Fruit fly (Drosophila melanogaster) whole organism, prepupa: ENCODE data around the gene Nopp140.

ENCODE experiments used
- Blimp-1 ChIP-seq: fragments of 200-800 bp; sonication (Bioruptor generic); optimal IDR thresholded peaks from 3 replicates; lab custom pipeline; 2017; ENCODE audit warnings: missing biosample characterization, missing genetic modification characterization, mild to moderate bottlenecking, moderate library complexity, missing genetic modification reagents
- CG11294 ChIP-seq: fragments of 200-800 bp; sonication (Bioruptor generic); IDR thresholded peaks from 2 replicates; pipeline ENCODE4 v1.3.6; 2022; ENCODE audit warnings: missing biosample characterization, missing genetic modification characterization
- CG11902 ChIP-seq: fragments of 200-800 bp; sonication (Bioruptor generic); optimal IDR thresholded peaks from 3 replicates; lab custom pipeline; 2016; ENCODE audit warnings: missing biosample characterization, missing genetic modification characterization
- CG15336 ChIP-seq: fragments of 200-800 bp; sonication (Bioruptor generic); IDR thresholded peaks from 2 replicates; pipeline ENCODE4 v1.3.6; 2022; ENCODE audit warnings: missing biosample characterization, missing genetic modification characterization
- CG1621 ChIP-seq: fragments of 200-800 bp; sonication (Bioruptor generic); optimal IDR thresholded peaks from 3 replicates; lab custom pipeline; 2018; ENCODE audit warnings: missing biosample characterization, mild to moderate bottlenecking, missing genetic modification characterization
- CG16779 ChIP-seq: fragments of 200-800 bp; sonication (Bioruptor generic); optimal IDR thresholded peaks from 3 replicates; lab custom pipeline; 2017; ENCODE audit warnings: missing biosample characterization, mild to moderate bottlenecking, missing genetic modification characterization
- CG3032 ChIP-seq: fragments of 200-800 bp; optimal IDR thresholded peaks from 2 replicates; lab custom pipeline; 2019; ENCODE audit warnings: missing biosample characterization, mild to moderate bottlenecking, missing genetic modification characterization, moderate library complexity
- CG31627 ChIP-seq: fragments of 200-800 bp; sonication (Bioruptor generic); optimal IDR thresholded peaks from 3 replicates; lab custom pipeline; 2016; ENCODE audit warnings: missing biosample characterization, missing genetic modification characterization
- CG34406 ChIP-seq: fragments of 200-800 bp; sonication (Bioruptor generic); optimal IDR thresholded peaks from 3 replicates; lab custom pipeline; 2016; ENCODE audit warnings: missing biosample characterization, missing genetic modification characterization
- CG3919 ChIP-seq: fragments of 200-800 bp; sonication (Bioruptor generic); optimal IDR thresholded peaks from 3 replicates; lab custom pipeline; 2016; ENCODE audit warnings: missing biosample characterization, missing genetic modification characterization
- CG6163 ChIP-seq: fragments of 200-800 bp; sonication (Bioruptor generic); IDR thresholded peaks from 3 replicates; pipeline ENCODE4 v1.3.6; 2022; ENCODE audit warnings: missing biosample characterization, missing genetic modification characterization
- CG6276 ChIP-seq: fragments of 200-800 bp; sonication (Bioruptor generic); optimal IDR thresholded peaks from 2 replicates; lab custom pipeline; 2017; ENCODE audit warnings: missing biosample characterization, mild to moderate bottlenecking, missing genetic modification characterization
- CG6792 ChIP-seq: fragments of 200-800 bp; sonication (Bioruptor generic); optimal IDR thresholded peaks from 3 replicates; lab custom pipeline; 2016; ENCODE audit warnings: missing biosample characterization, missing genetic modification characterization
- CG6808 ChIP-seq: fragments of 200-800 bp; sonication (Bioruptor generic); optimal IDR thresholded peaks from 3 replicates; lab custom pipeline; 2017; ENCODE audit warnings: missing biosample characterization, missing genetic modification characterization, mild to moderate bottlenecking, moderate library complexity, missing genetic modification reagents
- CG6854 ChIP-seq: fragments of 200-800 bp; sonication (Bioruptor generic); optimal IDR thresholded peaks from 2 replicates; lab custom pipeline; 2017; ENCODE audit warnings: missing biosample characterization, mild to moderate bottlenecking, missing genetic modification characterization
- CG7368 ChIP-seq: fragments of 200-800 bp; sonication (Bioruptor generic); optimal IDR thresholded peaks from 3 replicates; lab custom pipeline; 2016; ENCODE audit warnings: missing biosample characterization, missing genetic modification characterization
- CG8632 ChIP-seq: fragments of 200-800 bp; sonication (Bioruptor generic); optimal IDR thresholded peaks from 3 replicates; lab custom pipeline; 2016; ENCODE audit warnings: missing biosample characterization, missing genetic modification characterization
- CG9139 ChIP-seq: fragments of 200-800 bp; sonication (Bioruptor generic); optimal IDR thresholded peaks from 3 replicates; lab custom pipeline; 2017; ENCODE audit warnings: missing biosample characterization, mild to moderate bottlenecking, missing genetic modification characterization
- Eip75B ChIP-seq: fragments of 200-800 bp; sonication (Bioruptor generic); optimal IDR thresholded peaks from 3 replicates; lab custom pipeline; 2016; ENCODE audit warnings: missing biosample characterization, missing genetic modification characterization
- Eip78C ChIP-seq: fragments of 200-800 bp; sonication (Bioruptor generic); peaks from one replicate; lab custom pipeline; 2016; ENCODE audit warnings: missing biosample characterization, missing genetic modification characterization
- Eip93F ChIP-seq: fragments of 200-800 bp; sonication (Bioruptor generic); optimal IDR thresholded peaks from 2 replicates; lab custom pipeline; 2016; ENCODE audit warnings: missing biosample characterization, mild to moderate bottlenecking, missing genetic modification characterization
- Ets21C ChIP-seq: fragments of 200-800 bp; sonication (Bioruptor generic); optimal IDR thresholded peaks from 3 replicates; lab custom pipeline; 2016; ENCODE audit warnings: missing biosample characterization, missing genetic modification characterization
- Gug ChIP-seq: fragments of 200-800 bp; sonication (Bioruptor generic); IDR thresholded peaks from 2 replicates; pipeline ENCODE4 v1.3.6; 2022; ENCODE audit warnings: missing biosample characterization, missing genetic modification characterization
- Hr39 ChIP-seq: fragments of 200-800 bp; sonication (Bioruptor generic); optimal IDR thresholded peaks from 2 replicates; lab custom pipeline; 2016; ENCODE audit warnings: missing biosample characterization, missing genetic modification characterization
- Hr4 ChIP-seq: fragments of 200-800 bp; sonication (Bioruptor generic); optimal IDR thresholded peaks from 3 replicates; lab custom pipeline; 2016; ENCODE audit warnings: missing biosample characterization, missing genetic modification characterization
- Lpt ChIP-seq: fragments of 200-800 bp; sonication (Bioruptor generic); optimal IDR thresholded peaks from 3 replicates; lab custom pipeline; 2016; ENCODE audit warnings: missing biosample characterization, missing genetic modification characterization
- Met ChIP-seq: fragments of 200-800 bp; sonication (Bioruptor generic); optimal IDR thresholded peaks from 3 replicates; lab custom pipeline; 2016; ENCODE audit warnings: missing biosample characterization, missing genetic modification characterization
- Sox14 ChIP-seq: fragments of 200-800 bp; sonication (Bioruptor generic); optimal IDR thresholded peaks from 3 replicates; lab custom pipeline; 2016; ENCODE audit warnings: missing biosample characterization, missing genetic modification characterization
- acj6 ChIP-seq: fragments of 200-800 bp; sonication (Bioruptor generic); optimal IDR thresholded peaks from 3 replicates; lab custom pipeline; 2016; ENCODE audit warnings: missing biosample characterization, missing genetic modification characterization
- cyc ChIP-seq: fragments of 200-800 bp; sonication (Bioruptor generic); optimal IDR thresholded peaks from 3 replicates; lab custom pipeline; 2016; ENCODE audit warnings: missing biosample characterization, missing genetic modification characterization
- dsx ChIP-seq: fragments of 200-800 bp; optimal IDR thresholded peaks from 3 replicates; lab custom pipeline; 2019; ENCODE audit warnings: missing biosample characterization, mild to moderate bottlenecking, missing genetic modification characterization, moderate library complexity; ENCODE audit not compliant: poor library complexity, severe bottlenecking
- eg ChIP-seq: fragments of 200-800 bp; sonication (Bioruptor generic); IDR thresholded peaks from 3 replicates; pipeline ENCODE4 v1.3.6; 2022; ENCODE audit warnings: missing biosample characterization, missing genetic modification characterization
- fkh ChIP-seq: fragments of 200-800 bp; sonication (Bioruptor generic); optimal IDR thresholded peaks from 3 replicates; lab custom pipeline; 2017; ENCODE audit warnings: missing biosample characterization, mild to moderate bottlenecking, missing genetic modification characterization, moderate library complexity
- lz ChIP-seq: fragments of 200-800 bp; sonication (Bioruptor generic); optimal IDR thresholded peaks from 3 replicates; lab custom pipeline; 2016; ENCODE audit warnings: missing biosample characterization, missing genetic modification characterization
- net ChIP-seq: fragments of 200-800 bp; sonication (Bioruptor generic); optimal IDR thresholded peaks from 3 replicates; lab custom pipeline; 2016; ENCODE audit warnings: missing biosample characterization, missing genetic modification characterization
- pdm3 ChIP-seq: fragments of 200-800 bp; sonication (Bioruptor generic); optimal IDR thresholded peaks from 3 replicates; lab custom pipeline; 2016; ENCODE audit warnings: missing biosample characterization, missing genetic modification characterization
- salr ChIP-seq, 2 experiments: fragments of 200-800 bp; sonication (Bioruptor generic); optimal IDR thresholded peaks; 3 replicates each; lab custom pipeline; 2016 to 2018; ENCODE audit warnings: missing biosample characterization in 2 of 2, missing genetic modification characterization in 2 of 2, mild to moderate bottlenecking in 1 of 2
- spab ChIP-seq: fragments of 200-800 bp; sonication (Bioruptor generic); optimal IDR thresholded peaks from 2 replicates; lab custom pipeline; 2017; ENCODE audit warnings: missing biosample characterization, mild to moderate bottlenecking, missing genetic modification characterization, missing genetic modification reagents
- ss ChIP-seq, 2 experiments: fragments of 200-800 bp; sonication (Bioruptor generic); optimal IDR thresholded peaks; 2 replicates in 1 of 2; 3 replicates in 1 of 2; lab custom pipeline; 2017 to 2018; ENCODE audit warnings: mild to moderate bottlenecking in 2 of 2, missing biosample characterization in 2 of 2, missing genetic modification characterization in 2 of 2, moderate library complexity in 1 of 2
- svp ChIP-seq: fragments of 200-800 bp; sonication (Bioruptor generic); peaks from one replicate; lab custom pipeline; 2016; ENCODE audit warnings: missing biosample characterization, missing genetic modification characterization
- topi ChIP-seq: fragments of 200-800 bp; sonication (Bioruptor generic); optimal IDR thresholded peaks from 3 replicates; lab custom pipeline; 2016; ENCODE audit warnings: missing biosample characterization, missing genetic modification characterization

The Nopp140 gene

dm6 chr3L:21880398-21880810 lies 47.8 kb downstream of the Nopp140 start (continued):
- TF ChIP-seq CG9139 (GFP tag; lab: Kevin White, UChicago) (peak; percentile 85), CG11902 (GFP tag; lab: Kevin White, UChicago) (peak; percentile 98), Eip93F (GFP tag; lab: Kevin White, UChicago) (peak; percentile 93), spab (GFP tag; lab: Kevin White, UChicago) (peak; percentile 94), fkh (peak; percentile 80), svp (GFP tag; lab: Kevin White, UChicago) (peak; percentile 99), Hr4 (GFP tag; lab: Kevin White, UChicago) (peak; percentile 97), Eip75B (GFP tag; lab: Kevin White, UChicago) (peak; percentile 98), Sox14 (peak; percentile 99), dsx (peak; percentile 89), CG3032 (tag; lab: Kevin White, UChicago) (peak; percentile 95), acj6 (peak; percentile 98), Hr39 (GFP tag; lab: Kevin White, UChicago) (peak; percentile 99), cyc (GFP tag; lab: Kevin White, UChicago) (peak; percentile 99), CG6808 (GFP tag; lab: Kevin White, UChicago) (peak; percentile 90), CG16779 (tag; lab: Kevin White, UChicago) (peak; percentile 92), Ets21C (GFP tag; lab: Kevin White, UChicago) (peak; percentile 98)

dm6 chr3L:21882075-21882474 lies 49.5 kb downstream of the Nopp140 start:
- TF ChIP-seq svp (GFP tag; lab: Kevin White, UChicago) (peak; percentile 34), Eip78C (GFP tag; lab: Kevin White, UChicago) (peak; percentile 81), CG31627 (GFP tag; lab: Kevin White, UChicago) (no peak), salr (GFP tag; optimal IDR thresholded peaks at IDR 0.05; lab: Kevin White, UChicago) (no peak), Met (GFP tag; lab: Kevin White, UChicago) (peak; percentile 7), CG7368 (no peak), Hr4 (GFP tag; lab: Kevin White, UChicago) (peak; percentile 12)

- TF ChIP-seq ss (GFP tag; optimal IDR thresholded peaks at IDR 0.05; lab: Kevin White, UChicago) (no peak), Sox14 (no peak), CG11902 (GFP tag; lab: Kevin White, UChicago) (no peak), svp (GFP tag; lab: Kevin White, UChicago) (peak; percentile 84), Lpt (GFP tag; lab: Kevin White, UChicago) (peak; percentile 36), CG11294 (GFP tag; lab: Robert Waterston, UW) (no peak), lz (no peak), dsx (peak; percentile 97), CG6276 (GFP tag; lab: Kevin White, UChicago) (no peak), CG6163 (GFP tag; lab: Robert Waterston, UW) (peak; percentile 52; the same call in 2 of the 3 replicates), CG3919 (no peak), topi (GFP tag; lab: Kevin White, UChicago) (no peak), CG16779 (tag; lab: Kevin White, UChicago) (no peak), acj6 (no peak), CG6854 (GFP tag; lab: Kevin White, UChicago) (no peak)
These were observed 50.5 kb downstream of the Nopp140 start for dm6 chr3L:21883011-21883618.

dm6 chr3L:21883619-21884015 lies 51.0 kb downstream of the Nopp140 start:
- TF ChIP-seq CG16779 (tag; lab: Kevin White, UChicago) (peak; percentile 70), Hr4 (GFP tag; lab: Kevin White, UChicago) (peak; percentile 93), salr (GFP tag; optimal IDR thresholded peaks at IDR 0.05; lab: Kevin White, UChicago) (peak; percentile 42 to 92), Blimp-1 (GFP tag; lab: Kevin White, UChicago) (peak; percentile 9), CG6792 (GFP tag; lab: Kevin White, UChicago) (peak; percentile 86), CG8632 (peak; percentile 82), Met (GFP tag; lab: Kevin White, UChicago) (peak; percentile 80), acj6 (peak; percentile 88), Hr39 (GFP tag; lab: Kevin White, UChicago) (peak; percentile 81), CG6808 (GFP tag; lab: Kevin White, UChicago) (peak; percentile 89), CG15336 (GFP tag; lab: Robert Waterston, UW) (peak; percentile 79), svp (GFP tag; lab: Kevin White, UChicago) (peak; percentile 84), CG7368 (peak; percentile 73), Eip93F (GFP tag; lab: Kevin White, UChicago) (peak; percentile 16), CG1621 (tag; lab: Kevin White, UChicago) (peak; percentile 73), CG11902 (GFP tag; lab: Kevin White, UChicago) (peak; percentile 72), pdm3 (GFP tag; lab: Kevin White, UChicago) (peak; percentile 89), Sox14 (peak; percentile 88), net (GFP tag; lab: Kevin White, UChicago) (peak; percentile 82), CG34406 (GFP tag; lab: Kevin White, UChicago) (peak; percentile 79), lz (peak; percentile 74), Gug (0 out of 2 replicates have a peak, but pooled peaks have one; percentile 9), eg (GFP tag; lab: Robert Waterston, UW) (peak; percentile 76; the same call in 2 of the 3 replicates), CG11294 (GFP tag; lab: Robert Waterston, UW) (peak; percentile 43; the same call in 1 of the 2 replicates), Lpt (GFP tag; lab: Kevin White, UChicago) (peak; percentile 67), Eip75B (GFP tag; lab: Kevin White, UChicago) (peak; percentile 90)
